Worm (Caenorhabditis elegans): ENCODE data around the gene F55B11.4.

DNA sequence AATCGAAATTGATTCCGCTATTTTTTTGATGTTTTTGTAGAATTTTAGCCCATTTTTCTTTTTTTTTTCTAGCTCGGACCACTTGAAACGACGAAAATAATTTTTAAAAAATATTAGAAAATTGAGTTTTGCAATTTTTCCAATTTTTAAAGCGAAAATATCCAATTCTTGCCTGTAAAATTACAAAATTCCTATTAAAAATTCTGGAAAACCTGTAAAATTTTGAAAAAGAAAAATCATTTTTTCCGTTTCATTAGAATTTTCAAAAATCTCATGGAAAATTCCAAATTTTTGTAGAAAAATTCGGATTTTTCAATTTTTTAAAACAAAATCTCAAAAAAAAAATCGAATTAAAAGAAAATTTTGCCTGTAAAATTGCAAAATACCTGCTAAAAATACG, 38.3 kb upstream of the F55B11.4 start:
- no peak for TF ChIP-seq mdl-1 (tag; optimal IDR thresholded peaks at IDR 0.05)
- no peak for TF ChIP-seq nhr-11 (tag; optimal IDR thresholded peaks at IDR 0.05)
- no peak for TF ChIP-seq R02D3.7 (tag; optimal IDR thresholded peaks at IDR 0.05)

Data from whole organism, L2 larva.